Fruit fly (Drosophila melanogaster) whole organism, embryonic: ENCODE data around the gene Pex14.
A peak's percentile ranks its signal among the peaks of the same experiment; 100 is the strongest.

Source experiments
- B-H1 ChIP-seq: fragments of 200-800 bp; sonication (Bioruptor generic); IDR thresholded peaks from 3 replicates; pipeline ENCODE4 v1.3.6; 2022; ENCODE audit warnings: missing biosample characterization, missing genetic modification characterization
- B-H2 ChIP-seq: fragments of 200-800 bp; sonication (Bioruptor generic); optimal IDR thresholded peaks from 2 replicates; lab custom pipeline; 2018; ENCODE audit warnings: missing biosample characterization, mild to moderate bottlenecking, missing genetic modification characterization
- CG10431 ChIP-seq: fragments of 200-800 bp; sonication (Bioruptor generic); optimal IDR thresholded peaks from 3 replicates; lab custom pipeline; 2018; ENCODE audit warnings: missing biosample characterization, mild to moderate bottlenecking, missing genetic modification characterization
- CG10462 ChIP-seq: fragments of 200-800 bp; sonication (Bioruptor generic); optimal IDR thresholded peaks from 2 replicates; lab custom pipeline; 2016; ENCODE audit warnings: missing biosample characterization, missing genetic modification characterization
- CG12236 ChIP-seq: fragments of 200-800 bp; sonication (Bioruptor generic); optimal IDR thresholded peaks from 2 replicates; lab custom pipeline; 2016; ENCODE audit warnings: missing biosample characterization, missing genetic modification characterization
- CG13296 ChIP-seq: fragments of 200-800 bp; sonication (Bioruptor generic); optimal IDR thresholded peaks from 3 replicates; lab custom pipeline; 2018; ENCODE audit warnings: missing biosample characterization, mild to moderate bottlenecking, missing genetic modification characterization
- CG14441 ChIP-seq: fragments of 200-800 bp; sonication (Bioruptor generic); IDR thresholded peaks from 2 replicates; pipeline ENCODE4 v1.3.6; 2022; ENCODE audit warnings: missing biosample characterization, missing genetic modification characterization
- CG14667 ChIP-seq: fragments of 200-800 bp; sonication (Bioruptor generic); IDR thresholded peaks from 2 replicates; pipeline ENCODE4 v1.3.6; 2022; ENCODE audit warnings: missing biosample characterization, missing genetic modification characterization
- CG15011 ChIP-seq: fragments of 200-800 bp; sonication (Bioruptor generic); optimal IDR thresholded peaks from 3 replicates; lab custom pipeline; 2018; ENCODE audit warnings: missing biosample characterization, mild to moderate bottlenecking, missing genetic modification characterization
- CG17359 ChIP-seq: fragments of 200-800 bp; sonication (Bioruptor generic); optimal IDR thresholded peaks from 3 replicates; lab custom pipeline; 2018; ENCODE audit warnings: missing biosample characterization, mild to moderate bottlenecking, missing genetic modification characterization, moderate library complexity
- CG17385 ChIP-seq: fragments of 200-800 bp; sonication (Bioruptor generic); optimal IDR thresholded peaks from 3 replicates; lab custom pipeline; 2018; ENCODE audit warnings: missing biosample characterization, mild to moderate bottlenecking, missing genetic modification characterization
- CG2202 ChIP-seq: fragments of 200-800 bp; sonication (Bioruptor generic); optimal IDR thresholded peaks from 2 replicates; lab custom pipeline; 2018; ENCODE audit warnings: missing biosample characterization, mild to moderate bottlenecking, missing genetic modification characterization
- CG34376 ChIP-seq: fragments of 200-800 bp; sonication (Bioruptor generic); optimal IDR thresholded peaks from 2 replicates; lab custom pipeline; 2018; ENCODE audit warnings: missing biosample characterization, mild to moderate bottlenecking, missing genetic modification characterization
- CG43689 ChIP-seq: fragments of 200-800 bp; sonication (Bioruptor generic); IDR thresholded peaks from 2 replicates; pipeline ENCODE4 v1.3.6; 2022; ENCODE audit warnings: missing biosample characterization, missing genetic modification characterization
- CG4707 ChIP-seq: fragments of 200-800 bp; sonication (Bioruptor generic); optimal IDR thresholded peaks from 2 replicates; lab custom pipeline; 2018; ENCODE audit warnings: missing biosample characterization, mild to moderate bottlenecking, missing genetic modification characterization, moderate library complexity
- CG6175 ChIP-seq: fragments of 200-800 bp; sonication (Bioruptor generic); IDR thresholded peaks from 3 replicates; pipeline ENCODE4 v1.3.6; 2022; ENCODE audit warnings: missing biosample characterization, missing genetic modification characterization
- CG6765 ChIP-seq: fragments of 200-800 bp; sonication (Bioruptor generic); optimal IDR thresholded peaks from 3 replicates; lab custom pipeline; 2017; ENCODE audit warnings: missing biosample characterization, mild to moderate bottlenecking, missing genetic modification characterization
- CG8765 ChIP-seq: fragments of 200-800 bp; sonication (Bioruptor generic); IDR thresholded peaks from 2 replicates; pipeline ENCODE4 v1.3.6; 2022; ENCODE audit warnings: missing biosample characterization, missing genetic modification characterization
- Dad ChIP-seq: fragments of 200-800 bp; sonication (Bioruptor generic); optimal IDR thresholded peaks from 3 replicates; lab custom pipeline; 2016; ENCODE audit warnings: missing biosample characterization, missing genetic modification characterization
- Dref ChIP-seq: fragments of 200-800 bp; sonication (Bioruptor generic); IDR thresholded peaks from 2 replicates; pipeline ENCODE4 v1.3.6; 2022; ENCODE audit warnings: missing biosample characterization, missing genetic modification characterization
- E2f1 ChIP-seq: fragments of 200-800 bp; sonication (Bioruptor generic); IDR thresholded peaks from 2 replicates; pipeline ENCODE4 v1.3.6; 2022; ENCODE audit warnings: missing biosample characterization, missing genetic modification characterization
- H15 ChIP-seq: fragments of 200-800 bp; sonication (Bioruptor generic); IDR thresholded peaks from 3 replicates; pipeline ENCODE4 v1.3.6; 2022; ENCODE audit warnings: missing biosample characterization, missing genetic modification characterization
- HLH54F ChIP-seq: fragments of 200-800 bp; sonication (Bioruptor generic); optimal IDR thresholded peaks from 3 replicates; lab custom pipeline; 2016; ENCODE audit warnings: missing biosample characterization, missing genetic modification characterization
- HmgZ ChIP-seq: fragments of 200-800 bp; sonication (Bioruptor generic); optimal IDR thresholded peaks from 2 replicates; lab custom pipeline; 2018; ENCODE audit warnings: missing biosample characterization, mild to moderate bottlenecking, missing genetic modification characterization
- Hmr ChIP-seq: fragments of 200-800 bp; sonication (Bioruptor generic); optimal IDR thresholded peaks from 3 replicates; lab custom pipeline; 2017; ENCODE audit warnings: mild to moderate bottlenecking, missing biosample characterization, missing genetic modification reagents, missing genetic modification characterization
- Mad ChIP-seq: fragments of 200-800 bp; sonication (Bioruptor generic); optimal IDR thresholded peaks from 2 replicates; lab custom pipeline; 2016; ENCODE audit warnings: missing biosample characterization, missing genetic modification characterization
- Nf-YB ChIP-seq: fragments of 200-800 bp; sonication (Bioruptor generic); optimal IDR thresholded peaks from 3 replicates; lab custom pipeline; 2019; ENCODE audit warnings: missing biosample characterization, mild to moderate bottlenecking, missing genetic modification characterization, moderate library complexity
- PHDP ChIP-seq: fragments of 200-800 bp; sonication (Bioruptor generic); optimal IDR thresholded peaks from 3 replicates; lab custom pipeline; 2018; ENCODE audit warnings: missing biosample characterization, mild to moderate bottlenecking, missing genetic modification characterization, moderate library complexity
- Stat92E ChIP-seq, 3 experiments: fragments of >200 bp in 2 of 3; fragments of 200-800 bp in 1 of 3; sonication (Bioruptor generic) in 1 of 3; optimal IDR thresholded peaks; 2 replicates each; lab custom pipeline; 2017 to 2019; ENCODE audit warnings: missing biosample characterization in 3 of 3, missing genetic modification characterization in 3 of 3, mild to moderate bottlenecking in 1 of 3, moderate library complexity in 1 of 3
- ase ChIP-seq: fragments of 200-800 bp; sonication (Bioruptor generic); IDR thresholded peaks from 3 replicates; pipeline ENCODE4 v1.3.6; 2022; ENCODE audit warnings: missing biosample characterization, missing genetic modification characterization
- bab2 ChIP-seq: fragments of 200-800 bp; sonication (Bioruptor generic); optimal IDR thresholded peaks from 2 replicates; lab custom pipeline; 2016; ENCODE audit warnings: missing biosample characterization, missing genetic modification characterization
- ci ChIP-seq: fragments of 200-800 bp; sonication (Bioruptor generic); IDR thresholded peaks from 3 replicates; pipeline ENCODE4 v1.3.6; 2022; ENCODE audit warnings: missing biosample characterization, missing genetic modification characterization
- crol ChIP-seq: fragments of 200-800 bp; sonication (Bioruptor generic); IDR thresholded peaks from 2 replicates; pipeline ENCODE4 v1.3.6; 2022; ENCODE audit warnings: missing biosample characterization, missing genetic modification characterization
- emc ChIP-seq: fragments of 200-800 bp; sonication (Bioruptor generic); optimal IDR thresholded peaks from 2 replicates; lab custom pipeline; 2016; ENCODE audit warnings: missing biosample characterization, missing genetic modification characterization
- ems ChIP-seq: fragments of 200-800 bp; sonication (Bioruptor generic); optimal IDR thresholded peaks from 3 replicates; lab custom pipeline; 2016; ENCODE audit warnings: missing biosample characterization, missing genetic modification characterization
- insv ChIP-seq, 2 experiments: fragments of 200-800 bp; sonication (Bioruptor generic); optimal IDR thresholded peaks; 3 replicates each; lab custom pipeline; 2016 to 2018; ENCODE audit warnings: missing biosample characterization in 2 of 2, missing genetic modification characterization in 2 of 2
- jing ChIP-seq: fragments of 200-800 bp; sonication (Bioruptor generic); optimal IDR thresholded peaks from 2 replicates; lab custom pipeline; 2018; ENCODE audit warnings: missing biosample characterization, mild to moderate bottlenecking, missing genetic modification characterization
- lab ChIP-seq: fragments of 200-800 bp; sonication (Bioruptor generic); optimal IDR thresholded peaks from 3 replicates; lab custom pipeline; 2017; ENCODE audit warnings: missing biosample characterization, missing genetic modification characterization, mild to moderate bottlenecking, moderate library complexity, missing genetic modification reagents
- p53 ChIP-seq: fragments of 200-800 bp; sonication (Bioruptor generic); optimal IDR thresholded peaks from 2 replicates; lab custom pipeline; 2016; ENCODE audit warnings: missing biosample characterization, missing genetic modification characterization
- pnt ChIP-seq: fragments of 200-800 bp; sonication (Bioruptor generic); optimal IDR thresholded peaks from 3 replicates; lab custom pipeline; 2016; ENCODE audit warnings: missing biosample characterization, missing genetic modification characterization
- salm ChIP-seq: fragments of 200-800 bp; sonication (Bioruptor generic); optimal IDR thresholded peaks from 2 replicates; lab custom pipeline; 2018; ENCODE audit warnings: missing biosample characterization, mild to moderate bottlenecking, missing genetic modification characterization
- schlank ChIP-seq: fragments of 200-800 bp; sonication (Bioruptor generic); optimal IDR thresholded peaks from 2 replicates; lab custom pipeline; 2018; ENCODE audit warnings: missing biosample characterization, mild to moderate bottlenecking, missing genetic modification characterization
- slou ChIP-seq: fragments of 200-800 bp; sonication (Bioruptor generic); optimal IDR thresholded peaks from 3 replicates; lab custom pipeline; 2016; ENCODE audit warnings: missing biosample characterization, missing genetic modification characterization
- sr ChIP-seq: fragments of 200-800 bp; sonication (Bioruptor generic); IDR thresholded peaks from 3 replicates; pipeline ENCODE4 v1.3.6; 2022; ENCODE audit warnings: missing biosample characterization, missing genetic modification characterization
- ssp ChIP-seq: fragments of 200-800 bp; sonication (Bioruptor generic); IDR thresholded peaks from 2 replicates; pipeline ENCODE4 v1.3.6; 2022; ENCODE audit warnings: missing biosample characterization, missing genetic modification characterization
- trem ChIP-seq: fragments of 200-800 bp; optimal IDR thresholded peaks from 3 replicates; lab custom pipeline; 2019; ENCODE audit warnings: missing biosample characterization, mild to moderate bottlenecking, missing genetic modification characterization, moderate library complexity
- trh ChIP-seq: fragments of 200-800 bp; sonication (Bioruptor generic); optimal IDR thresholded peaks from 2 replicates; lab custom pipeline; 2016; ENCODE audit warnings: missing biosample characterization, missing genetic modification characterization
- unc-4 ChIP-seq: fragments of 200-800 bp; sonication (Bioruptor generic); IDR thresholded peaks from 2 replicates; pipeline ENCODE4 v1.3.6; 2022; ENCODE audit warnings: missing biosample characterization, missing genetic modification characterization; ENCODE audit not compliant: partially characterized antibody
- vfl ChIP-seq: fragments of 200-800 bp; sonication (Bioruptor generic); optimal IDR thresholded peaks from 2 replicates; lab custom pipeline; 2016; ENCODE audit warnings: missing biosample characterization, missing genetic modification characterization

Pex14 gene

DNA sequence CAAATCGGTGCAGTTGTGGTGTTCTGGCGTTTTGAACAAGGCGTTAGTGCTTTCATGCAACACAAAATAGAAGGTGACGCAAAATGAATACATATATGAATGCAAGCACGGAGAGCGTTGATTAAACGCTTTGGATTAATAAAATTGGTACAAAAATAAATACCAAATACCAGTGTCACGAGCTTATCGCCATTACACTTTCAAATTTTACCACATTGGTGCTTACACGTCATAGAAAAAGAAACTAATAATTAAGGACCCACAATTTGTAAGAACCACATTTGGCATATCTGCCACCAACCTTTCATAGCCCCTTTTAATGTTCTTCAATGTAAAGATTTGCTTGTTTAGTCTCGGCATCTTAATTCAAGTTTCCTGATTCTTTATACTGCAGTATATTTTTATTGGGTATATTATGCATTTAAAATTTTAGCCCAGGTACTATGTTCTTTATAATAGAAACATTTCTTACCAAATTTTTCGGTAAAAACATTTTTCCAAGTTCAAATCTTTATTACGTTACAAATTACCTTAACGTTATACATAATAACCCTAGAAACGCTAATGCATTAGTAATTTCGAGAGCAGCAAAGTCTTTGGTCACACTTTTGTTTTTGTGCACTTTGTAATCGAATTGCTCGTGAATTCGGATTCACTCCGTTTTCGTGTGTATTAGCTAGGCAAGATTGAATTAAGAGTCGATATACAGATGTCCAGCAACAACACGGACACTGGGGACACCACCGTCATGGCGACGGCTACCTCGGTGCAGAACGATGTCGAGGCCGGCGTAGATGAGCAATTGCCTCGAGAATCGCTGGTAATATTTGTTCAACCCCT, at the start of gene Pex14, which contains the start of gene Pex16 (continued):
- TF ChIP-seq PHDP (tag; lab: Kevin White, UChicago) (peak; percentile 46), schlank (tag; lab: Kevin White, UChicago) (peak; percentile 27), Dref (GFP tag; lab: Robert Waterston, UW) (peak; percentile 37), Dad (GFP tag; lab: Kevin White, UChicago) (peak; percentile 65), crol (GFP tag; lab: Robert Waterston, UW) (no peak), CG10431 (GFP tag; lab: Kevin White, UChicago) (no peak), trh (GFP tag; lab: Kevin White, UChicago) (peak; percentile 24), CG13296 (peak; percentile 45), HmgZ (tag; lab: Kevin White, UChicago) (peak; percentile 55), CG6765 (no peak), CG14667 (GFP tag; lab: Robert Waterston, UW) (peak; percentile 68), trem (tag; lab: Kevin White, UChicago) (peak; percentile 15), Mad (peak; percentile 58), pnt (peak; percentile 86), CG14441 (peak; percentile 76), CG12236 (GFP tag; lab: Kevin White, UChicago) (peak; percentile 35), CG2202 (tag; lab: Kevin White, UChicago) (no peak), ssp (GFP tag; lab: Robert Waterston, UW) (peak; percentile 63), Hmr (GFP tag; lab: Kevin White, UChicago) (no peak), CG8765 (GFP tag; lab: Robert Waterston, UW) (0 out of 2 replicates have a peak, but pooled peaks have one; percentile 39), p53 (GFP tag; lab: Kevin White, UChicago) (peak; percentile 71), CG17359 (peak; percentile 60), bab2 (GFP tag; lab: Kevin White, UChicago) (peak; percentile 82), CG4707 (GFP tag; lab: Kevin White, UChicago) (peak; percentile 2), ems (GFP tag; lab: Kevin White, UChicago) (peak; percentile 42), emc (GFP tag; lab: Kevin White, UChicago) (peak; percentile 68), jing (no peak), ci (GFP tag; lab: Robert Waterston, UW) (peak; percentile 70), CG17385 (GFP tag; lab: Kevin White, UChicago) (peak; percentile 30), H15 (GFP tag; lab: Robert Waterston, UW) (0 out of 3 replicates have a peak, but pooled peaks have one; percentile 52), unc-4 (0 out of 2 replicates have a peak, but pooled peaks have one; percentile 13), CG15011 (GFP tag; lab: Kevin White, UChicago) (no peak), CG6175 (GFP tag; lab: Robert Waterston, UW) (peak; percentile 58; the same call in 1 of the 3 replicates), salm (tag; lab: Kevin White, UChicago) (no peak), E2f1 (GFP tag; lab: Robert Waterston, UW) (peak; percentile 62; the same call in 1 of the 2 replicates), B-H2 (no peak), ase (GFP tag; lab: Robert Waterston, UW) (peak; percentile 69; the same call in 2 of the 3 replicates), vfl (GFP tag; lab: Kevin White, UChicago) (peak; percentile 65), slou (GFP tag; lab: Kevin White, UChicago) (peak; percentile 48), CG43689 (0 out of 2 replicates have a peak, but pooled peaks have one; percentile 11), HLH54F (peak; percentile 77), CG10462 (GFP tag; lab: Kevin White, UChicago) (peak; percentile 5), lab (GFP tag; lab: Kevin White, UChicago) (peak; percentile 64), Nf-YB (GFP tag; lab: Kevin White, UChicago) (peak; percentile 27), sr (GFP tag; lab: Robert Waterston, UW) (peak; percentile 22; the same call in 1 of the 3 replicates), Stat92E (GFP tag; optimal IDR thresholded peaks at IDR 0.05; lab: Kevin White, UChicago) (no peak), insv (GFP tag; optimal IDR thresholded peaks at IDR 0.05; lab: Kevin White, UChicago) (peak in 1 of 2 experiments; percentile 0), CG34376 (GFP tag; lab: Kevin White, UChicago) (no peak), B-H1 (GFP tag; lab: Robert Waterston, UW) (peak; percentile 64; the same call in 2 of the 3 replicates)
